Fruit fly (Drosophila melanogaster) whole organism, embryonic: Measurements from ENCODE around the gene GstO2.

Source experiments
- Abd-B ChIP-seq: fragments of 200-800 bp; sonication (Bioruptor generic); optimal IDR thresholded peaks from 2 replicates; lab custom pipeline; 2018; ENCODE audit warnings: missing biosample characterization, mild to moderate bottlenecking, missing genetic modification characterization, moderate library complexity
- Awh ChIP-seq: fragments of 200-800 bp; sonication (Bioruptor generic); IDR thresholded peaks from 2 replicates; pipeline ENCODE4, ENCODE4 v1.3.6; 2022; ENCODE audit warnings: missing biosample characterization, missing genetic modification characterization
- CG10462 ChIP-seq: fragments of 200-800 bp; sonication (Bioruptor generic); optimal IDR thresholded peaks from 2 replicates; lab custom pipeline; 2016; ENCODE audit warnings: missing biosample characterization, missing genetic modification characterization
- CG11456 ChIP-seq: fragments of 200-800 bp; sonication (Bioruptor generic); IDR thresholded peaks from 3 replicates; pipeline ENCODE4 v1.3.6; 2022; ENCODE audit warnings: missing biosample characterization, missing genetic modification characterization
- CG12104 ChIP-seq: fragments of 200-800 bp; sonication (Bioruptor generic); optimal IDR thresholded peaks from 3 replicates; lab custom pipeline; 2016; ENCODE audit warnings: missing biosample characterization, missing genetic modification characterization
- CG12236 ChIP-seq: fragments of 200-800 bp; sonication (Bioruptor generic); optimal IDR thresholded peaks from 2 replicates; lab custom pipeline; 2016; ENCODE audit warnings: missing biosample characterization, missing genetic modification characterization
- CG14050 ChIP-seq: fragments of 200-800 bp; sonication (Bioruptor generic); IDR thresholded peaks from 3 replicates; pipeline ENCODE4 v1.3.6; 2022; ENCODE audit warnings: missing biosample characterization, missing genetic modification characterization
- CG15601 ChIP-seq: fragments of 200-800 bp; sonication (Bioruptor generic); optimal IDR thresholded peaks from 3 replicates; lab custom pipeline; 2019; ENCODE audit warnings: missing biosample characterization, mild to moderate bottlenecking, missing genetic modification characterization, moderate library complexity
- CG2116 ChIP-seq: fragments of 200-800 bp; sonication (Bioruptor generic); optimal IDR thresholded peaks from 3 replicates; lab custom pipeline; 2018; ENCODE audit warnings: missing biosample characterization, mild to moderate bottlenecking, missing genetic modification characterization
- CG2120 ChIP-seq: fragments of 200-800 bp; sonication (Bioruptor generic); optimal IDR thresholded peaks from 3 replicates; lab custom pipeline; 2016; ENCODE audit warnings: missing biosample characterization, missing genetic modification characterization
- CG2202 ChIP-seq: fragments of 200-800 bp; sonication (Bioruptor generic); optimal IDR thresholded peaks from 2 replicates; lab custom pipeline; 2018; ENCODE audit warnings: missing biosample characterization, mild to moderate bottlenecking, missing genetic modification characterization
- CG30403 ChIP-seq: fragments of 200-800 bp; sonication (Bioruptor generic); optimal IDR thresholded peaks from 3 replicates; lab custom pipeline; 2016; ENCODE audit warnings: missing biosample characterization, missing genetic modification characterization
- CG30431 ChIP-seq: fragments of 200-800 bp; sonication (Bioruptor generic); optimal IDR thresholded peaks from 2 replicates; lab custom pipeline; 2017; ENCODE audit warnings: missing biosample characterization, missing genetic modification characterization
- CG4730 ChIP-seq: fragments of 200-800 bp; sonication (Bioruptor generic); IDR thresholded peaks from 2 replicates; pipeline ENCODE4 v1.3.6; 2022; ENCODE audit warnings: missing biosample characterization, missing genetic modification characterization
- CG6175 ChIP-seq: fragments of 200-800 bp; sonication (Bioruptor generic); IDR thresholded peaks from 3 replicates; pipeline ENCODE4 v1.3.6; 2022; ENCODE audit warnings: missing biosample characterization, missing genetic modification characterization
- CG6254 ChIP-seq: fragments of 200-800 bp; sonication (Bioruptor generic); optimal IDR thresholded peaks from 3 replicates; lab custom pipeline; 2017; ENCODE audit warnings: mild to moderate bottlenecking, missing biosample characterization, missing genetic modification reagents, missing genetic modification characterization
- CG8281 ChIP-seq: fragments of 200-800 bp; sonication (Bioruptor generic); optimal IDR thresholded peaks from 2 replicates; lab custom pipeline; 2018; ENCODE audit warnings: missing biosample characterization, mild to moderate bottlenecking, missing genetic modification characterization, moderate library complexity
- CG9215 ChIP-seq: fragments of 200-800 bp; sonication (Bioruptor generic); IDR thresholded peaks from 2 replicates; pipeline ENCODE4 v1.3.6; 2022; ENCODE audit warnings: missing biosample characterization, missing genetic modification characterization
- CG9797 ChIP-seq: fragments of 200-800 bp; sonication (Bioruptor generic); optimal IDR thresholded peaks from 3 replicates; lab custom pipeline; 2018; ENCODE audit warnings: missing biosample characterization, mild to moderate bottlenecking, missing genetic modification characterization
- Camta ChIP-seq: fragments of 200-800 bp; sonication (Bioruptor generic); optimal IDR thresholded peaks from 2 replicates; lab custom pipeline; 2016; ENCODE audit warnings: missing biosample characterization, missing genetic modification characterization
- CrebB ChIP-seq: fragments of 200-800 bp; sonication (Bioruptor generic); optimal IDR thresholded peaks from 3 replicates; lab custom pipeline; 2018; ENCODE audit warnings: missing biosample characterization, mild to moderate bottlenecking, missing genetic modification characterization
- Dad ChIP-seq: fragments of 200-800 bp; sonication (Bioruptor generic); optimal IDR thresholded peaks from 3 replicates; lab custom pipeline; 2016; ENCODE audit warnings: missing biosample characterization, missing genetic modification characterization
- Dfd ChIP-seq, 2 experiments: fragments of >200 bp; optimal IDR thresholded peaks; 2 replicates each; lab custom pipeline; 2017; ENCODE audit warnings: missing biosample characterization in 2 of 2, missing genetic modification characterization in 2 of 2
- Ets97D ChIP-seq: fragments of 200-800 bp; sonication (Bioruptor generic); optimal IDR thresholded peaks from 3 replicates; lab custom pipeline; 2016; ENCODE audit warnings: missing biosample characterization, missing genetic modification characterization
- Fer2 ChIP-seq: fragments of 200-800 bp; sonication (Bioruptor generic); optimal IDR thresholded peaks from 2 replicates; lab custom pipeline; 2018; ENCODE audit warnings: missing biosample characterization, mild to moderate bottlenecking, missing genetic modification characterization, moderate library complexity
- GATAe ChIP-seq: fragments of 200-800 bp; sonication (Bioruptor generic); conservative IDR thresholded peaks from 2 replicates; pipeline ENCODE4 v1.3.6; 2022; ENCODE audit warnings: missing biosample characterization, missing genetic modification characterization
- H15 ChIP-seq: fragments of 200-800 bp; sonication (Bioruptor generic); IDR thresholded peaks from 3 replicates; pipeline ENCODE4 v1.3.6; 2022; ENCODE audit warnings: missing biosample characterization, missing genetic modification characterization
- Hand ChIP-seq: fragments of 200-800 bp; sonication (Bioruptor generic); optimal IDR thresholded peaks from 2 replicates; lab custom pipeline; 2017; ENCODE audit warnings: mild to moderate bottlenecking, missing biosample characterization, missing genetic modification reagents, missing genetic modification characterization
- HmgD ChIP-seq: fragments of 200-800 bp; sonication (Bioruptor generic); optimal IDR thresholded peaks from 3 replicates; lab custom pipeline; 2016; ENCODE audit warnings: missing biosample characterization, missing genetic modification characterization
- Mad ChIP-seq: fragments of 200-800 bp; sonication (Bioruptor generic); optimal IDR thresholded peaks from 2 replicates; lab custom pipeline; 2016; ENCODE audit warnings: missing biosample characterization, missing genetic modification characterization
- NFAT ChIP-seq: fragments of 200-800 bp; sonication (Bioruptor generic); IDR thresholded peaks from 2 replicates; pipeline ENCODE4 v1.3.6; 2022; ENCODE audit warnings: missing biosample characterization, missing genetic modification characterization
- PHDP ChIP-seq: fragments of 200-800 bp; sonication (Bioruptor generic); optimal IDR thresholded peaks from 3 replicates; lab custom pipeline; 2018; ENCODE audit warnings: missing biosample characterization, mild to moderate bottlenecking, missing genetic modification characterization, moderate library complexity
- Side ChIP-seq: fragments of 200-800 bp; sonication (Bioruptor generic); optimal IDR thresholded peaks from 2 replicates; lab custom pipeline; 2016; ENCODE audit warnings: missing biosample characterization, missing genetic modification characterization
- Sox100B ChIP-seq: fragments of 200-800 bp; sonication (Bioruptor generic); optimal IDR thresholded peaks from 3 replicates; lab custom pipeline; 2018; ENCODE audit warnings: missing biosample characterization, mild to moderate bottlenecking, missing genetic modification characterization
- YL-1 ChIP-seq: fragments of 200-800 bp; sonication (Bioruptor generic); optimal IDR thresholded peaks from 3 replicates; lab custom pipeline; 2017; ENCODE audit warnings: missing biosample characterization, mild to moderate bottlenecking, missing genetic modification characterization
- abd-A ChIP-seq: fragments of 200-800 bp; sonication (Bioruptor generic); optimal IDR thresholded peaks from 3 replicates; lab custom pipeline; 2019; ENCODE audit warnings: missing biosample characterization, mild to moderate bottlenecking, missing genetic modification characterization, moderate library complexity
- ara ChIP-seq: fragments of 200-800 bp; sonication (Bioruptor generic); IDR thresholded peaks from 2 replicates; pipeline ENCODE4 v1.3.6; 2022; ENCODE audit warnings: missing biosample characterization, missing genetic modification characterization
- ase ChIP-seq: fragments of 200-800 bp; sonication (Bioruptor generic); IDR thresholded peaks from 3 replicates; pipeline ENCODE4 v1.3.6; 2022; ENCODE audit warnings: missing biosample characterization, missing genetic modification characterization
- corto ChIP-seq: fragments of 200-800 bp; sonication (Bioruptor generic); optimal IDR thresholded peaks from 2 replicates; lab custom pipeline; 2016; ENCODE audit warnings: missing biosample characterization, mild to moderate bottlenecking, missing genetic modification characterization, moderate library complexity
- danr ChIP-seq: fragments of 200-800 bp; sonication (Bioruptor generic); IDR thresholded peaks from 2 replicates; pipeline ENCODE4 v1.3.6; 2022; ENCODE audit warnings: missing biosample characterization, missing genetic modification characterization
- dpn ChIP-seq, 2 experiments: fragments of 200-800 bp; sonication (Bioruptor generic); optimal IDR thresholded peaks; 3 replicates each; lab custom pipeline; 2016; ENCODE audit warnings: missing biosample characterization in 2 of 2, missing genetic modification characterization in 2 of 2
- grau ChIP-seq: fragments of 200-800 bp; optimal IDR thresholded peaks from 3 replicates; lab custom pipeline; 2019; ENCODE audit warnings: missing biosample characterization, mild to moderate bottlenecking, missing genetic modification characterization, moderate library complexity
- hbn ChIP-seq: fragments of 200-800 bp; sonication (Bioruptor generic); IDR thresholded peaks from 2 replicates; pipeline ENCODE4 v1.3.6; 2022; ENCODE audit warnings: missing biosample characterization, missing genetic modification characterization; ENCODE audit not compliant: partially characterized antibody
- knrl ChIP-seq: fragments of 200-800 bp; sonication (Bioruptor generic); IDR thresholded peaks from 3 replicates; pipeline ENCODE4 v1.3.6; 2022; ENCODE audit warnings: missing biosample characterization, missing genetic modification characterization; ENCODE audit not compliant: partially characterized antibody
- lmd ChIP-seq: fragments of 200-800 bp; sonication (Bioruptor generic); IDR thresholded peaks from 2 replicates; pipeline ENCODE4 v1.3.6; 2022; ENCODE audit warnings: missing biosample characterization, missing genetic modification characterization
- onecut ChIP-seq: fragments of 200-800 bp; sonication (Bioruptor generic); IDR thresholded peaks from 2 replicates; pipeline ENCODE4 v1.3.6; 2022; ENCODE audit warnings: missing biosample characterization, missing genetic modification characterization
- scrt ChIP-seq: fragments of 200-800 bp; sonication (Bioruptor generic); optimal IDR thresholded peaks from 2 replicates; lab custom pipeline; 2018; ENCODE audit warnings: missing biosample characterization, mild to moderate bottlenecking, missing genetic modification characterization, moderate library complexity
- sens ChIP-seq: fragments of 200-800 bp; sonication (Bioruptor generic); peaks from one replicate; lab custom pipeline; 2016; ENCODE audit warnings: missing biosample characterization, missing genetic modification characterization
- sqz ChIP-seq: fragments of 200-800 bp; sonication (Bioruptor generic); optimal IDR thresholded peaks from 3 replicates; lab custom pipeline; 2018; ENCODE audit warnings: missing biosample characterization, mild to moderate bottlenecking, missing genetic modification characterization
- sr ChIP-seq: fragments of 200-800 bp; sonication (Bioruptor generic); IDR thresholded peaks from 3 replicates; pipeline ENCODE4 v1.3.6; 2022; ENCODE audit warnings: missing biosample characterization, missing genetic modification characterization
- ttk ChIP-seq: fragments of 200-800 bp; sonication (Bioruptor generic); IDR thresholded peaks from 2 replicates; pipeline ENCODE4 v2.1.2; 2022; ENCODE audit warnings: missing biosample characterization, missing genetic modification characterization
- usp ChIP-seq: fragments of >200 bp; optimal IDR thresholded peaks from 2 replicates; lab custom pipeline; 2017; ENCODE audit warnings: missing biosample characterization, missing genetic modification characterization
- wdn ChIP-seq: fragments of 200-800 bp; sonication (Bioruptor generic); IDR thresholded peaks from 2 replicates; pipeline ENCODE4 v1.3.6; 2022; ENCODE audit warnings: missing biosample characterization, missing genetic modification characterization

The GstO2 gene

dm6 chr3L:8543866-8544265, 20.6 kb upstream of the GstO2 start (continued):
- TF ChIP-seq hbn (GFP tag; lab: Robert Waterston, UW) (no peak), ara (GFP tag; lab: Robert Waterston, UW) (no peak), Sox100B (GFP tag; lab: Kevin White, UChicago) (peak; percentile 5), usp (GFP tag; lab: Kevin White, UChicago) (no peak), wdn (GFP tag; lab: Robert Waterston, UW) (no peak), GATAe (GFP tag; lab: Robert Waterston, UW) (no peak), CG8281 (tag; lab: Kevin White, UChicago) (no peak), sens (GFP tag; lab: Kevin White, UChicago) (peak; percentile 86), dpn (GFP tag; optimal IDR thresholded peaks at IDR 0.05; lab: Kevin White, UChicago) (peak in 1 of 2 experiments; percentile 0), HmgD (GFP tag; lab: Kevin White, UChicago) (no peak), Dad (no peak), knrl (GFP tag; lab: Robert Waterston, UW) (no peak), H15 (GFP tag; lab: Robert Waterston, UW) (no peak), CG9215 (GFP tag; lab: Robert Waterston, UW) (no peak), PHDP (tag; lab: Kevin White, UChicago) (peak; percentile 13), CG2202 (tag; lab: Kevin White, UChicago) (peak; percentile 19), Fer2 (tag; lab: Kevin White, UChicago) (no peak), Camta (no peak), CG2120 (GFP tag; lab: Kevin White, UChicago) (peak; percentile 11), CG9797 (GFP tag; lab: Kevin White, UChicago) (no peak), CG14050 (GFP tag; lab: Robert Waterston, UW) (no peak), CG4730 (no peak), Side (GFP tag; lab: Kevin White, UChicago) (no peak), CG10462 (GFP tag; lab: Kevin White, UChicago) (no peak), Mad (no peak), onecut (0 out of 2 replicates have a peak, but pooled peaks have one; percentile 35), Awh (GFP tag; lab: Robert Waterston, UW) (no peak), CG15601 (peak; percentile 11), CG6254 (GFP tag; lab: Kevin White, UChicago) (no peak), CG2116 (GFP tag; lab: Kevin White, UChicago) (no peak), ttk (no peak), sr (GFP tag; lab: Robert Waterston, UW) (no peak), NFAT (GFP tag; lab: Robert Waterston, UW) (no peak), CG6175 (GFP tag; lab: Robert Waterston, UW) (no peak), Dfd (GFP tag; optimal IDR thresholded peaks at IDR 0.05; lab: Kevin White, UChicago) (no peak), CG11456 (0 out of 3 replicates have a peak, but pooled peaks have one; percentile 22), Ets97D (GFP tag; lab: Kevin White, UChicago) (no peak), CG12104 (no peak), ase (GFP tag; lab: Robert Waterston, UW) (no peak), abd-A (tag; lab: Kevin White, UChicago) (no peak), CG30403 (peak; percentile 9), scrt (GFP tag; lab: Kevin White, UChicago) (peak; percentile 3), CG30431 (GFP tag; lab: Kevin White, UChicago) (no peak), corto (GFP tag; lab: Kevin White, UChicago) (no peak), lmd (GFP tag; lab: Robert Waterston, UW) (no peak), CG12236 (GFP tag; lab: Kevin White, UChicago) (no peak), Hand (no peak), CrebB (tag; lab: Kevin White, UChicago) (no peak), grau (tag; lab: Kevin White, UChicago) (peak; percentile 39), sqz (GFP tag; lab: Kevin White, UChicago) (no peak), danr (GFP tag; lab: Robert Waterston, UW) (no peak), YL-1 (no peak), Abd-B (GFP tag; lab: Kevin White, UChicago) (no peak)
